Worm (Caenorhabditis elegans) whole organism, L3 larva: ENCODE results near the gene atx-3.

Source experiments
- R02D3.7 ChIP-seq: fragments of 150-350 bp; optimal IDR thresholded peaks from 2 replicates; lab custom pipeline; 2014; ENCODE audit warnings: missing biosample characterization, missing genetic modification characterization
- ZK546.5 ChIP-seq: sonication (generic microtip); optimal IDR thresholded peaks from 2 replicates; lab custom pipeline; 2017; ENCODE audit warnings: missing biosample characterization, missing genetic modification characterization
- aly-2 ChIP-seq: fragments of 150-350 bp; optimal IDR thresholded peaks from 2 replicates; lab custom pipeline; 2014; ENCODE audit warnings: missing biosample characterization, missing genetic modification characterization
- ama-1 ChIP-seq: fragments of 150-350 bp; optimal IDR thresholded peaks from 2 replicates; lab custom pipeline; 2018
- ceh-16 ChIP-seq: sonication (generic microtip); optimal IDR thresholded peaks from 2 replicates; lab custom pipeline; 2017; ENCODE audit warnings: missing biosample characterization, missing genetic modification characterization
- ceh-28 ChIP-seq: fragments of 150-350 bp; optimal IDR thresholded peaks from 2 replicates; lab custom pipeline; 2014; ENCODE audit warnings: missing biosample characterization, missing genetic modification reagents, missing genetic modification characterization
- ceh-82 ChIP-seq: fragments of 150-350 bp; optimal IDR thresholded peaks from 2 replicates; lab custom pipeline; 2014; ENCODE audit warnings: missing biosample characterization, missing genetic modification characterization
- ceh-9 ChIP-seq: sonication (generic microtip); optimal IDR thresholded peaks from 2 replicates; lab custom pipeline; 2018; ENCODE audit warnings: missing biosample characterization, missing genetic modification characterization
- daf-12 ChIP-seq: fragments of 150-350 bp; optimal IDR thresholded peaks from 2 replicates; lab custom pipeline; 2014; ENCODE audit warnings: missing biosample characterization, missing genetic modification reagents, missing genetic modification characterization
- egl-27 ChIP-seq: sonication (generic microtip); optimal IDR thresholded peaks from 4 replicates; lab custom pipeline; 2017; ENCODE audit warnings: missing biosample characterization, missing genetic modification reagents, missing genetic modification characterization
- egl-5 ChIP-seq: fragments of 150-350 bp; optimal IDR thresholded peaks from 2 replicates; lab custom pipeline; 2017; ENCODE audit warnings: missing biosample characterization, missing genetic modification reagents, missing genetic modification characterization, inconsistent platforms
- elt-1 ChIP-seq: fragments of 150-350 bp; optimal IDR thresholded peaks from 2 replicates; lab custom pipeline; 2014; ENCODE audit warnings: missing biosample characterization, missing genetic modification characterization
- elt-2 ChIP-seq: sonication (generic microtip); optimal IDR thresholded peaks from 2 replicates; lab custom pipeline; 2016; ENCODE audit warnings: missing genetic modification reagents, mild to moderate bottlenecking, missing genetic modification characterization, missing compliant biosample characterization
- elt-3 ChIP-seq, 3 experiments: fragments of 150-350 bp in 1 of 3; sonication (generic microtip) in 2 of 3; optimal IDR thresholded peaks; 2 replicates in 2 of 3; 4 replicates in 1 of 3; lab custom pipeline; 2014 to 2017; ENCODE audit warnings: missing biosample characterization in 3 of 3, missing genetic modification characterization in 3 of 3
- eor-1 ChIP-seq, 2 experiments: fragments of 150-350 bp; optimal IDR thresholded peaks; 2 replicates each; lab custom pipeline; 2014 to 2018; ENCODE audit warnings: missing biosample characterization in 2 of 2, missing genetic modification characterization in 2 of 2
- fkh-10 ChIP-seq: sonication (generic microtip); optimal IDR thresholded peaks from 2 replicates; lab custom pipeline; 2017; ENCODE audit warnings: missing biosample characterization, missing genetic modification reagents, missing genetic modification characterization
- fkh-2 ChIP-seq: fragments of 150-350 bp; optimal IDR thresholded peaks from 2 replicates; lab custom pipeline; 2014; ENCODE audit warnings: missing biosample characterization, missing genetic modification reagents, missing genetic modification characterization
- fos-1 ChIP-seq: fragments of 150-350 bp; optimal IDR thresholded peaks from 2 replicates; lab custom pipeline; 2014; ENCODE audit warnings: missing biosample characterization, missing genetic modification characterization
- hmg-11 ChIP-seq: sonication (generic microtip); optimal IDR thresholded peaks from 2 replicates; lab custom pipeline; 2016; ENCODE audit warnings: missing genetic modification characterization, missing compliant biosample characterization
- jun-1 ChIP-seq: fragments of 150-350 bp; optimal IDR thresholded peaks from 2 replicates; lab custom pipeline; 2014; ENCODE audit warnings: missing biosample characterization, missing genetic modification reagents, missing genetic modification characterization
- lin-15B ChIP-seq: fragments of 150-350 bp; optimal IDR thresholded peaks from 2 replicates; lab custom pipeline; 2014; ENCODE audit warnings: missing biosample characterization, missing genetic modification characterization
- lin-39 ChIP-seq: fragments of 150-350 bp; optimal IDR thresholded peaks from 2 replicates; lab custom pipeline; 2018; ENCODE audit warnings: missing biosample characterization, missing genetic modification reagents, missing genetic modification characterization
- lsy-12 ChIP-seq: sonication (generic microtip); optimal IDR thresholded peaks from 2 replicates; lab custom pipeline; 2016; ENCODE audit warnings: mild to moderate bottlenecking, missing genetic modification characterization, missing compliant biosample characterization
- mdl-1 ChIP-seq: fragments of 150-350 bp; optimal IDR thresholded peaks from 2 replicates; lab custom pipeline; 2014; ENCODE audit warnings: missing biosample characterization, missing genetic modification characterization
- mml-1 ChIP-seq: fragments of 150-350 bp; sonication (generic microtip); optimal IDR thresholded peaks from 3 replicates; lab custom pipeline; 2014; ENCODE audit warnings: missing biosample characterization, missing genetic modification characterization
- nfya-1 ChIP-seq: sonication (generic microtip); optimal IDR thresholded peaks from 2 replicates; lab custom pipeline; 2017; ENCODE audit warnings: missing genetic modification characterization, mild to moderate bottlenecking, missing compliant biosample characterization, antibody characterized with exemption, moderate library complexity; ENCODE audit not compliant: insufficient read depth
- nhr-11 ChIP-seq: fragments of 150-350 bp; optimal IDR thresholded peaks from 2 replicates; lab custom pipeline; 2014; ENCODE audit warnings: missing biosample characterization, missing genetic modification characterization
- nhr-12 ChIP-seq: fragments of 150-350 bp; optimal IDR thresholded peaks from 2 replicates; lab custom pipeline; 2014; ENCODE audit warnings: missing biosample characterization, missing genetic modification characterization
- nhr-23 ChIP-seq: fragments of 150-350 bp; optimal IDR thresholded peaks from 2 replicates; lab custom pipeline; 2014; ENCODE audit warnings: missing biosample characterization, missing genetic modification reagents, missing genetic modification characterization
- nhr-237 ChIP-seq: fragments of 150-350 bp; optimal IDR thresholded peaks from 2 replicates; lab custom pipeline; 2014; ENCODE audit warnings: missing biosample characterization, missing genetic modification characterization
- nhr-25 ChIP-seq: sonication (generic microtip); optimal IDR thresholded peaks from 2 replicates; lab custom pipeline; 2017; ENCODE audit warnings: missing biosample characterization, missing genetic modification characterization
- nhr-28 ChIP-seq: fragments of 150-350 bp; optimal IDR thresholded peaks from 2 replicates; lab custom pipeline; 2014; ENCODE audit warnings: missing biosample characterization, missing genetic modification characterization
- nhr-43 ChIP-seq: sonication (generic microtip); optimal IDR thresholded peaks from 2 replicates; lab custom pipeline; 2016; ENCODE audit warnings: mild to moderate bottlenecking, missing genetic modification characterization, missing compliant biosample characterization; ENCODE audit not compliant: poor library complexity, severe bottlenecking
- nhr-67 ChIP-seq: fragments of 150-350 bp; optimal IDR thresholded peaks from 2 replicates; lab custom pipeline; 2014; ENCODE audit warnings: missing biosample characterization, missing genetic modification characterization
- nhr-76 ChIP-seq: fragments of 150-350 bp; sonication (generic microtip); optimal IDR thresholded peaks from 5 replicates; lab custom pipeline; 2014; ENCODE audit warnings: missing biosample characterization, missing genetic modification characterization
- nhr-77 ChIP-seq: fragments of 150-350 bp; optimal IDR thresholded peaks from 2 replicates; lab custom pipeline; 2014; ENCODE audit warnings: missing biosample characterization, missing genetic modification characterization
- pha-4 ChIP-seq: fragments of 150-350 bp; optimal IDR thresholded peaks from 2 replicates; lab custom pipeline; 2014; ENCODE audit warnings: missing biosample characterization, missing genetic modification reagents, missing genetic modification characterization
- pqm-1 ChIP-seq: fragments of 150-350 bp; optimal IDR thresholded peaks from 2 replicates; lab custom pipeline; 2017; ENCODE audit warnings: missing biosample characterization, missing genetic modification characterization, inconsistent platforms
- sea-2 ChIP-seq: fragments of 150-350 bp; sonication (generic microtip); optimal IDR thresholded peaks from 4 replicates; lab custom pipeline; 2014; ENCODE audit warnings: missing biosample characterization, missing genetic modification reagents, missing genetic modification characterization
- skn-1 ChIP-seq: fragments of 150-350 bp; optimal IDR thresholded peaks from 2 replicates; lab custom pipeline; 2014; ENCODE audit warnings: missing biosample characterization, missing genetic modification characterization
- snpc-4 ChIP-seq: fragments of 150-350 bp; optimal IDR thresholded peaks from 2 replicates; lab custom pipeline; 2014; ENCODE audit warnings: missing biosample characterization, missing genetic modification characterization
- tbx-2 ChIP-seq: sonication (generic microtip); optimal IDR thresholded peaks from 2 replicates; lab custom pipeline; 2016; ENCODE audit warnings: mild to moderate bottlenecking, missing genetic modification characterization, missing compliant biosample characterization
- unc-39 ChIP-seq: sonication (generic microtip); optimal IDR thresholded peaks from 4 replicates; lab custom pipeline; 2017; ENCODE audit warnings: missing biosample characterization, missing genetic modification characterization
- unc-62 ChIP-seq: fragments of 150-350 bp; sonication (generic microtip); optimal IDR thresholded peaks from 4 replicates; lab custom pipeline; 2014; ENCODE audit warnings: missing biosample characterization, missing genetic modification reagents, missing genetic modification characterization
- zag-1 ChIP-seq: fragments of 150-350 bp; optimal IDR thresholded peaks from 2 replicates; lab custom pipeline; 2014; ENCODE audit warnings: missing biosample characterization, missing genetic modification characterization
- ztf-11 ChIP-seq: fragments of 150-350 bp; optimal IDR thresholded peaks from 2 replicates; lab custom pipeline; 2014; ENCODE audit warnings: missing biosample characterization, missing genetic modification characterization
- ztf-4 ChIP-seq: fragments of 150-350 bp; optimal IDR thresholded peaks from 2 replicates; lab custom pipeline; 2014; ENCODE audit warnings: missing biosample characterization, missing genetic modification characterization

Gene atx-3

ce11 chrV:15590183-15590667 is 13.0 kb upstream of the atx-3 start, which contains the start of gene F28F8.7:
Gene F28F8.7 (minus strand): TSS chrV:15590617.
- TF ChIP-seq nhr-43 (tag; lab: Kevin White, UChicago) (peak; percentile 19), lsy-12 (tag; lab: Kevin White, UChicago) (peak; percentile 51), nhr-11 (peak; percentile 2), pqm-1 (tag; lab: Kevin White, UChicago) (peak; percentile 25), lin-15B (tag; lab: Kevin White, UChicago) (peak; percentile 51), elt-2 (tag; lab: Kevin White, UChicago) (peak; percentile 86), R02D3.7 (tag; lab: Kevin White, UChicago) (peak; percentile 60)

- TF ChIP-seq nfya-1, result peak; percentile 54
Observed at ce11 chrV:15581440-15581839, 4.2 kb upstream of the atx-3 start.

DNA sequence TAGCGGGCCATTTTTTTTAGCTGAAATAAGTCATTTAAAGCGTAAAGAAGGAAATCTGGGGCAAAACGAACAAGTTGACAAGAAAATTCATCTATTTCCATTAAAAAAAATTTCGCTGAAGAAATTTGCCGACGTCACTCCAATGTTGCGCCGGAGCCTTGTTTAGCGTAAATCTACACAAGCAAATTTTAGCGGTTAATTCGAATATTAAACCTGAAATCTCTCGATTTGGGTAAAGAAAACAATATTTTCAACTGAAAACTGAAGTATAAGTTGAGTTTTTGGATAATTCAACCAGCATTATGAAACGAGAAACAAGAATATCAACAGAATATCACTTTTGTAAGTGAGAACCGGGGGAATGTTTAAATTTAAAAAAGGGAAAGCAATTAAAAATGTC is 1.1 kb upstream of the atx-3 start, which contains the start of gene F28F8.9:
F28F8.9 (minus strand) TSS at position 288 of the 400 bp plus-strand sequence.
- TF ChIP-seq unc-39 (tag; lab: Kevin White, UChicago) (no peak), eor-1 (tag; optimal IDR thresholded peaks at IDR 0.05; lab: Kevin White, UChicago) (no peak), elt-2 (tag; lab: Kevin White, UChicago) (no peak), lin-15B (tag; lab: Kevin White, UChicago) (peak; percentile 67), pha-4 (tag; lab: Kevin White, UChicago) (peak; percentile 68), ztf-11 (tag; lab: Kevin White, UChicago) (no peak), fos-1 (tag; lab: Kevin White, UChicago) (no peak), nhr-12 (tag; lab: Kevin White, UChicago) (no peak), ceh-82 (no peak), ama-1 (lab: Kevin White, UChicago) (peak; percentile 18), egl-27 (tag; lab: Kevin White, UChicago) (no peak), mdl-1 (tag; lab: Kevin White, UChicago) (no peak), egl-5 (no peak), nhr-23 (tag; lab: Kevin White, UChicago) (peak; percentile 52), ztf-4 (tag; lab: Kevin White, UChicago) (no peak), R02D3.7 (tag; lab: Kevin White, UChicago) (peak; percentile 91), nhr-43 (tag; lab: Kevin White, UChicago) (peak; percentile 19), nhr-77 (tag; lab: Kevin White, UChicago) (no peak), hmg-11 (peak; percentile 24), tbx-2 (tag; lab: Kevin White, UChicago) (no peak), pqm-1 (tag; lab: Kevin White, UChicago) (no peak), jun-1 (tag; lab: Kevin White, UChicago) (no peak), nhr-28 (tag; lab: Kevin White, UChicago) (no peak), aly-2 (tag; lab: Kevin White, UChicago) (no peak), nhr-25 (tag; lab: Kevin White, UChicago) (no peak), skn-1 (tag; lab: Kevin White, UChicago) (no peak), elt-1 (tag; lab: Kevin White, UChicago) (no peak), lin-39 (tag; lab: Kevin White, UChicago) (peak; percentile 31), fkh-2 (tag; lab: Kevin White, UChicago) (no peak), ceh-16 (tag; lab: Kevin White, UChicago) (no peak), zag-1 (tag; lab: Kevin White, UChicago) (no peak), ceh-28 (tag; lab: Kevin White, UChicago) (no peak), nhr-67 (no peak), unc-62 (no peak), nhr-11 (no peak), snpc-4 (tag; lab: Kevin White, UChicago) (no peak), nfya-1 (peak; percentile 56), fkh-10 (GFP tag; lab: Kevin White, UChicago) (no peak), ZK546.5 (tag; lab: Kevin White, UChicago) (no peak), elt-3 (tag; optimal IDR thresholded peaks at IDR 0.05; lab: Kevin White, UChicago) (no peak), mml-1 (tag; lab: Kevin White, UChicago) (no peak), sea-2 (GFP tag; lab: Kevin White, UChicago) (no peak), ceh-9 (tag; lab: Kevin White, UChicago) (no peak), nhr-76 (no peak), lsy-12 (tag; lab: Kevin White, UChicago) (no peak), daf-12 (tag; lab: Kevin White, UChicago) (no peak), nhr-237 (no peak)
